Fruit fly (Drosophila melanogaster): ENCODE data around the gene CG7362.
A peak's percentile ranks its signal among the peaks of the same experiment; 100 is the strongest.

The CG7362 gene

DNA sequence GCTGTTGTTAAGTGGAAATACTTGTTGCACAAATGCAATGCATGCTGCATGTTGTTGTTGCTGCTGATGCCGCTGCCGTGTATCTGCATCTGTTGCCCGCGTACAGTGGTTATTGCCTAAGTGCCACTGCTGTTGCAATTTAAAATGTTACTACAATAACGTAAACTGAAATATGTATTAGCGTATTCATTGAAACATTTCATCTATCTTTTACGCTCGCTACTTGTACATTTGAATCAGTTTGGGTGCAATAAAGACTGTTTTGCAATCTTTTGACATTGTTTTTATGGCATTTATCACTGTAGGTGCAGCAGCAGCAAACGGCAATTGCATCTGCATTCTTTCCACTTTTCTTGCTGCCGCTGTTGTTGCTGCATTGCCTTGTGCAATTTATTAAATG lies 34.9 kb downstream of the CG7362 start:
- TF ChIP-seq tj (GFP tag; optimal IDR thresholded peaks at IDR 0.05) (peak; percentile 21), CG7045 (GFP tag; optimal IDR thresholded peaks at IDR 0.05) (no peak), Crg-1 (GFP tag; optimal IDR thresholded peaks at IDR 0.05) (no peak), ovo (GFP tag; optimal IDR thresholded peaks at IDR 0.05) (no peak)

DNA sequence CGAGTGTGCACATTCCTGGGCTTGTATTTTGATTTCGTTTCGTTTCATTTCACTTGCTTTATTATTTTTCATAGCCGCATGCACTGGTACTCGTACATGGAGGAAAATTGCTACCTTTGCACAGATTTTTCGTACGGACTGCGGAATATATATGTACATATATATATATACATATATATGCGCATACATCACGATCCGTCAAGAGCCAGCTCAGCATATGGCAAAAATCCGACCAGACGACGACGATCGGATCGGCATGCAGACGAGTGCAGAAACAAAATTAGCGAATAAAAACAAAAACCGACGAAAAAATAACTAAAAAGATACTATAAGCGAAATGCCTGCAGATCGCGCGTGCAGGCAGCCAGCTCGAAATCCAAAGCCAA lies 36.6 kb downstream of the CG7362 start:
- TF ChIP-seq Crg-1 (GFP tag; optimal IDR thresholded peaks at IDR 0.05) (no peak), tj (GFP tag; optimal IDR thresholded peaks at IDR 0.05) (peak; percentile 97)

DNA sequence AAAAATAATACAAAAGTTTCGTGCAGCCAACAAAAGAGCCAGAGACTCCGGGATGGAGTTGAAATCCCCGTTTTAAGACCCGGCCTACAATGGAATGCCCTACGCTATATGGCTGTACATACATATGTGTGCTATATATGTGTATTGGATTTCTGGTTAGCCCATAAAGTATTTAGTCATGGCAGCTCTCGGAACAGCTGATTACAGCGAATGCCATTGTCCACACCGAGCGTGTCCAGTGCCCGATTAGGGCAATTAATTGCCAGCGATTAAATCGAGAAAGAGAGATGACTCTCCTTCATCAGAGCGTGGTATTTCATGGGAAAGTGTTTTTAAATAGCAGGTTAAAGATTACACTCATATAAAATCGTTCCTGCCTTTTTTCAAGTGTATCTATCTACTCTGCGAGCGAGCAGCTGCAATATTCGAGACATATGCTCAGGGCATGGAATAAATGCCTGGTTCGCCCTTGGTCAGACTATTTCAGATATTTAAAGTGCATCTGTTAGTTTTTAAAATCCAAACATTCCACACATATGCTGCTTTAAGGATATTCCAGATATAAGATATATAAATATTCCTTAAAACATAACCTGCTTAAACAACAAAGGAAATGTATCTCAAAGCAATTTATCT lies 37.1 kb downstream of the CG7362 start:
- no peak for TF ChIP-seq tj (GFP tag; optimal IDR thresholded peaks at IDR 0.05)
- TF ChIP-seq Clk (GFP tag; optimal IDR thresholded peaks at IDR 0.05) = no peak
- no peak for TF ChIP-seq CG5204 (GFP tag; optimal IDR thresholded peaks at IDR 0.05)
- TF ChIP-seq CG33017 (tag; optimal IDR thresholded peaks at IDR 0.05) = no peak
- no peak for TF ChIP-seq CG1620 (GFP tag; optimal IDR thresholded peaks at IDR 0.05)
- TF ChIP-seq CG12768 (GFP tag; optimal IDR thresholded peaks at IDR 0.05) = no peak
- TF ChIP-seq CG14711 (tag; optimal IDR thresholded peaks at IDR 0.05) = no peak
- no peak for TF ChIP-seq bab1 (GFP tag; optimal IDR thresholded peaks at IDR 0.05)
- TF ChIP-seq Mnt (GFP tag; optimal IDR thresholded peaks at IDR 0.05) = no peak
- no peak for TF ChIP-seq Hr96 (GFP tag; optimal IDR thresholded peaks at IDR 0.05)
- TF ChIP-seq CG7045 (GFP tag; optimal IDR thresholded peaks at IDR 0.05) = no peak
- no peak for TF ChIP-seq CG7101 (tag; optimal IDR thresholded peaks at IDR 0.05)
- no peak for TF ChIP-seq pad (GFP tag; optimal IDR thresholded peaks at IDR 0.05)
- TF ChIP-seq CG11617 (GFP tag; optimal IDR thresholded peaks at IDR 0.05) = no peak
- TF ChIP-seq toe (GFP tag; optimal IDR thresholded peaks at IDR 0.05) = no peak
- no peak for TF ChIP-seq cnc (optimal IDR thresholded peaks at IDR 0.05)
- no peak for TF ChIP-seq cic (GFP tag; optimal IDR thresholded peaks at IDR 0.05)

DNA sequence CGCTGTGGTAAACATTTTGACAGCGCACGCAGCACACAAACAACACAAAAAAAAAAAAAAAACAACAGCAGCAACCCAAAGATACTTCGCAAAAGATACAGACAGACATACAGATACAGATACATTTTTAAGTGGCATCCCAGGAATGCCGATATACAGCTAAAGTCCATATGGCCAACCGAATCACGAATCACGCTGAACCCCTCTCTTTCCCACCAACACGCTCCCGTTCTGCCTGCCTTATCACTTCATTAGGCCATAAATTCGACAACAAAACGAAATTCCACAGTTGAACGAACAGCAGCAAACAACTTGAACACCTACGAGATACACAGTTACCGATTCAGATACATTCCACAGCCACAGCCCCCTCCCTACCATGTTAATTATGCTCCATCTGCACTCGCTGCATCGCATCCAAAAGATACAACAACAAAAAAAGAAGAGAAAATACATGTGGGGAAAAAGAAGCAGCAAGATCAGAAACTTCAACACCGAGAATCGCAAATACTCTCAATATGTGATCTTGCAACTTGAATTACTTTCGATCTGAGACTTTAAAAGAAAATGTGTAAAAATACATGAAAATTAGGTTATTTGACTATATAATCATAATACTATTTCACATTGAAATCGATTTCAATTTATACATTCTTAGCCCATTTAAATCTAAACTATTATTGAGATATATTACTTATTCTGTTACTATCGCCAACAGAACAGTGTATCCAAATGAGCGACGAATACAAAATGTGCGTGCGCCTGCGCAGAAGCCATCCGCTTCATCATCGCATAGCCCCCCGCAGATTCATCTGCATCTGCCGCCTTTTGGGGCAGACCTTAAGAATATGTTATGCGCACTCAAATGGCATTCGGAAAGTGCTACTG lies 37.8 kb downstream of the CG7362 start:
- no peak for TF ChIP-seq Mnt (GFP tag; optimal IDR thresholded peaks at IDR 0.05)
- no peak for TF ChIP-seq CG1620 (GFP tag; optimal IDR thresholded peaks at IDR 0.05)
- no peak for TF ChIP-seq CG33017 (tag; optimal IDR thresholded peaks at IDR 0.05)
- no peak for TF ChIP-seq CG7045 (GFP tag; optimal IDR thresholded peaks at IDR 0.05)
- no peak for TF ChIP-seq kay (GFP tag; ENCODE audit: borderline replicate concordance)
- TF ChIP-seq Clk (GFP tag; optimal IDR thresholded peaks at IDR 0.05) = no peak
- TF ChIP-seq ovo (GFP tag; optimal IDR thresholded peaks at IDR 0.05) = no peak
- TF ChIP-seq CG5204 (GFP tag; optimal IDR thresholded peaks at IDR 0.05) = no peak
- TF ChIP-seq cnc (optimal IDR thresholded peaks at IDR 0.05) = no peak
- TF ChIP-seq Crg-1 (GFP tag; optimal IDR thresholded peaks at IDR 0.05) = no peak
- TF ChIP-seq pad (GFP tag; optimal IDR thresholded peaks at IDR 0.05) = no peak
- TF ChIP-seq bab1 (GFP tag; optimal IDR thresholded peaks at IDR 0.05) = no peak
- no peak for TF ChIP-seq CG12768 (GFP tag; optimal IDR thresholded peaks at IDR 0.05)
- no peak for TF ChIP-seq CG7101 (tag; optimal IDR thresholded peaks at IDR 0.05)
- no peak for TF ChIP-seq CG11617 (GFP tag; optimal IDR thresholded peaks at IDR 0.05)
- no peak for TF ChIP-seq CG14711 (tag; optimal IDR thresholded peaks at IDR 0.05)
- TF ChIP-seq toe (GFP tag; optimal IDR thresholded peaks at IDR 0.05) = no peak
- TF ChIP-seq tj (GFP tag; optimal IDR thresholded peaks at IDR 0.05) = no peak
- no peak for TF ChIP-seq Hr96 (GFP tag; optimal IDR thresholded peaks at IDR 0.05)
- no peak for TF ChIP-seq cic (GFP tag; optimal IDR thresholded peaks at IDR 0.05)

DNA sequence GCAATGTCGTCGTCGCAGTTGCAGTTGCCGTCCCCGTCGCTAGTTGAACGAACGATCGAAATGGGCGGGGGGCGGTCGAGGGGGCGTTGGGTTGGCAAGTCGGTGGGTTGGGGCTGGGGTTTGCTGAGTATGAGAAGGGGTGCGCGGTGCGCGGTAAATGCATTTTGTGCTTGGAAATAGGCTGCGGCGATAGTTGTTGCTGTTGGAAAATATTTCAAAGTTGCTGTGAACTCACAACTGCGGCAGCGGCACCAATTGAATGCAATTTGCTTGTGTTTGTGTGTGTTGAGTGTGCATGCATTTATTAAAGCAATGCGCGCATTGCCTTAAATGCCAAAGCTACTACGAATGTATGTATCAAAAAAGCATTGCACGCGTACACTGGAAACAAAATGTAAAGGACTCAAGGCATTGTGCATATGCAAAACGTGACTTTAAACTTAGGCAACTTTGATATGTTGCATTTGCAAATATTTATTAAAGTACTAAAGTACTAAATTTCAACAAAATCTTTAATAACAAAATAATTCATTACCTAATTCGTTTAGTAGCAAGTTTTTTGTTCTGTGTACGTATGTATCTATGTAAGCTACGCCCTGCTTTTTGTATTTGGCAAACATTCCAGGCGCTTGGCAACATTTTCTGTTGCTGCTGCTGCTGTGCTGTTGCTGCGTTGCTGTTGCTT lies 39.2 kb downstream of the CG7362 start:
- peak; percentile 46 for TF ChIP-seq CG12768 (GFP tag; optimal IDR thresholded peaks at IDR 0.05)
- peak; percentile 13 for TF ChIP-seq tj (GFP tag; optimal IDR thresholded peaks at IDR 0.05)
- no peak for TF ChIP-seq Mnt (GFP tag; optimal IDR thresholded peaks at IDR 0.05)
- TF ChIP-seq CG33017 (tag; optimal IDR thresholded peaks at IDR 0.05) = no peak
- TF ChIP-seq CG7101 (tag; optimal IDR thresholded peaks at IDR 0.05) = peak; percentile 29
- TF ChIP-seq toe (GFP tag; optimal IDR thresholded peaks at IDR 0.05) = no peak

DNA sequence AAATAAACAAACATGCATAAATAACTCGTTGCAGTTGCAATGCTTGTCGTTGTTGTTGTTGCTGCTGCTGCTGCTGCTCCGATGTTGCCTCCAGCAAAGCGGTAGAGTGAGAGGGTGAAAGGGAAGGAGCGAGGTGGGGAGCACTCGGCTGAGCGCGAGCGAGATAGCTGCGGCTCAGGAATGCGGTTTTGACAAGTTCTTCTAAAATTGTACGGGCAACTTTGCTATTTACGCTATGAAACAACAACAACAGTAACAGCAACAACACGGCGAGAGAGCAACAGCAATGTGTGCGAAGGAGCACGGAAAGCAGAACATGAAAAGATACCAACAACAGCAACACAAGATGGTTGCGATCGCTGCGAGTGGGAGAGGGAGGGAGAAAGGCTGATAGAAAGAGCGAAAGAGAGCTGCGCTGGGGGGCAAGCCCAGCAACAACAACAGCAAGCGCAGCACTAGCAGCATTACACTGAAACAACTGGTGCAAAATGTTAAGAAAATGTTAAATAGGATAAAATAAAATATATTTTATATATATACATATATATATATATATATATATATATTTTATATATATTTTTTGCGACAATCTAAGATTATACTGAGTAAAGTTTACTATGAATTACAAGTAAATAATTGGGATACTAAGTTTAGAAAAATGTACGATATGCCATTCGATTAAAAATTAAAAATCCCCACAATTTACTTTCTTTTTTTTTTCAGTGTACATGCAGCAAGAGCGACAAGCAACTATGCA lies 39.9 kb downstream of the CG7362 start:
- TF ChIP-seq cic (GFP tag; optimal IDR thresholded peaks at IDR 0.05) (no peak), CG14711 (tag; optimal IDR thresholded peaks at IDR 0.05) (peak; percentile 13), CG7101 (tag; optimal IDR thresholded peaks at IDR 0.05) (peak; percentile 31), CG7045 (GFP tag; optimal IDR thresholded peaks at IDR 0.05) (peak; percentile 40), Mnt (GFP tag; optimal IDR thresholded peaks at IDR 0.05) (no peak), CG33017 (tag; optimal IDR thresholded peaks at IDR 0.05) (peak; percentile 22), tj (GFP tag; optimal IDR thresholded peaks at IDR 0.05) (peak; percentile 50)
